Fruit fly (Drosophila melanogaster) whole organism, larva: ENCODE results near the gene CG43376.

Experiments used
- noc ChIP-seq: fragments of 200-800 bp; sonication (Bioruptor generic); optimal IDR thresholded peaks from 3 replicates; lab custom pipeline; 2019; ENCODE audit warnings: missing biosample characterization, mild to moderate bottlenecking, missing genetic modification characterization, moderate library complexity

Gene CG43376

dm6 chr2L:13801166-13801565 is 27.4 kb downstream of the CG43376 start:
- peak; percentile 46 for TF ChIP-seq noc (tag; lab: Kevin White, UChicago)

- no peak for TF ChIP-seq noc (tag; lab: Kevin White, UChicago)
Measured at dm6 chr2L:13802075-13802639, 28.4 kb downstream of the CG43376 start.

dm6 chr2L:13803032-13803661 is 29.4 kb downstream of the CG43376 start, which contains the start of gene CAH1:
Gene CAH1, plus strand, starts transcription at chr2L:13803626.
- no peak for TF ChIP-seq noc (tag; lab: Kevin White, UChicago)

- no peak for TF ChIP-seq noc (tag; lab: Kevin White, UChicago)
Measured at dm6 chr2L:13803805-13804560, 30.2 kb downstream of the CG43376 start.

- no peak for TF ChIP-seq noc (tag; lab: Kevin White, UChicago)
Measured at dm6 chr2L:13804561-13805067, 30.8 kb downstream of the CG43376 start.

dm6 chr2L:13805170-13805569 is 31.4 kb downstream of the CG43376 start:
- TF ChIP-seq noc (tag; lab: Kevin White, UChicago): no peak

- peak; percentile 32 for TF ChIP-seq noc (tag; lab: Kevin White, UChicago)
Measured at dm6 chr2L:13807097-13807496, 33.3 kb downstream of the CG43376 start.

- no peak for TF ChIP-seq noc (tag; lab: Kevin White, UChicago)
Measured at dm6 chr2L:13807959-13808358, 34.2 kb downstream of the CG43376 start.

dm6 chr2L:13811323-13811722 is 37.5 kb downstream of the CG43376 start, which contains the start of the genes Adat1 and CG16865:
Gene Adat1, minus strand, starts transcription at chr2L:13811474.
Gene CG16865, plus strand, starts transcription at chr2L:13811522.
- TF ChIP-seq noc (tag; lab: Kevin White, UChicago): no peak

dm6 chr2L:13813156-13813555 is 39.4 kb downstream of the CG43376 start, which contains the start of gene CG16888:
Gene CG16888, minus strand, starts transcription at chr2L:13813256.
- no peak for TF ChIP-seq noc (tag; lab: Kevin White, UChicago)

dm6 chr2L:13813604-13814178 is 39.9 kb downstream of the CG43376 start, which contains the start of gene Sos:
Gene Sos, plus strand, starts transcription at chr2L:13813816.
- no peak for TF ChIP-seq noc (tag; lab: Kevin White, UChicago)

- TF ChIP-seq noc (tag; lab: Kevin White, UChicago): no peak
Measured at dm6 chr2L:13820176-13820575, 46.4 kb downstream of the CG43376 start.

dm6 chr2L:13820948-13821347 is 47.2 kb downstream of the CG43376 start, which contains the start of gene b:
Gene b, plus strand, starts transcription at chr2L:13821248.
- TF ChIP-seq noc (tag; lab: Kevin White, UChicago): no peak
